Fruit fly (Drosophila melanogaster) whole organism, embryonic: ENCODE measurements around the gene Cpr64Ab.

Experiments used
- ATbp ChIP-seq: fragments of 200-800 bp; sonication (Bioruptor generic); optimal IDR thresholded peaks from 2 replicates; lab custom pipeline; 2017; ENCODE audit warnings: missing biosample characterization, mild to moderate bottlenecking, missing genetic modification characterization, missing genetic modification reagents
- Ada2b ChIP-seq: fragments of 200-800 bp; sonication (Bioruptor generic); IDR thresholded peaks from 2 replicates; pipeline ENCODE4 v1.3.6; 2022; ENCODE audit warnings: missing biosample characterization, missing genetic modification characterization
- Atf-2 ChIP-seq: fragments of 200-800 bp; sonication (Bioruptor generic); optimal IDR thresholded peaks from 2 replicates; lab custom pipeline; 2016; ENCODE audit warnings: missing biosample characterization, missing genetic modification characterization
- Atf6 ChIP-seq: fragments of 200-800 bp; sonication (Bioruptor generic); IDR thresholded peaks from 2 replicates; pipeline ENCODE4 v1.3.6; 2022; ENCODE audit warnings: missing biosample characterization, missing genetic modification characterization
- Bteb2 ChIP-seq: fragments of 200-800 bp; sonication (Bioruptor generic); optimal IDR thresholded peaks from 2 replicates; lab custom pipeline; 2016; ENCODE audit warnings: missing biosample characterization, missing genetic modification characterization
- CG12391 ChIP-seq: fragments of 200-800 bp; sonication (Bioruptor generic); optimal IDR thresholded peaks from 3 replicates; lab custom pipeline; 2018; ENCODE audit warnings: missing biosample characterization, mild to moderate bottlenecking, missing genetic modification characterization, moderate library complexity
- CG12659 ChIP-seq: fragments of 200-800 bp; sonication (Bioruptor generic); optimal IDR thresholded peaks from 3 replicates; lab custom pipeline; 2017; ENCODE audit warnings: mild to moderate bottlenecking, missing biosample characterization, missing genetic modification reagents, missing genetic modification characterization
- CG12942 ChIP-seq: fragments of 200-800 bp; sonication (Bioruptor generic); optimal IDR thresholded peaks from 3 replicates; lab custom pipeline; 2016; ENCODE audit warnings: missing biosample characterization, missing genetic modification characterization
- CG13287 ChIP-seq: fragments of 200-800 bp; sonication (Bioruptor generic); IDR thresholded peaks from 2 replicates; pipeline ENCODE4 v1.3.6; 2022; ENCODE audit warnings: missing biosample characterization, missing genetic modification characterization; ENCODE audit not compliant: partially characterized antibody
- CG1602 ChIP-seq: fragments of 200-800 bp; sonication (Bioruptor generic); optimal IDR thresholded peaks from 3 replicates; lab custom pipeline; 2016; ENCODE audit warnings: missing biosample characterization, missing genetic modification characterization
- CG17829 ChIP-seq: fragments of 200-800 bp; optimal IDR thresholded peaks from 2 replicates; lab custom pipeline; 2019; ENCODE audit warnings: missing biosample characterization, mild to moderate bottlenecking, missing genetic modification characterization, moderate library complexity
- CG3407 ChIP-seq: fragments of 200-800 bp; sonication (Bioruptor generic); optimal IDR thresholded peaks from 2 replicates; lab custom pipeline; 2018; ENCODE audit warnings: missing biosample characterization, mild to moderate bottlenecking, missing genetic modification characterization
- CG34422 ChIP-seq: fragments of 200-800 bp; sonication (Bioruptor generic); IDR thresholded peaks from 3 replicates; pipeline ENCODE4 v1.3.6; 2022; ENCODE audit warnings: missing biosample characterization, missing genetic modification characterization
- CG4404 ChIP-seq: fragments of 200-800 bp; sonication (Bioruptor generic); IDR thresholded peaks from 2 replicates; pipeline ENCODE4 v1.3.6; 2022; ENCODE audit warnings: missing biosample characterization, missing genetic modification characterization
- CG5180 ChIP-seq: fragments of 200-800 bp; sonication (Bioruptor generic); optimal IDR thresholded peaks from 3 replicates; lab custom pipeline; 2017; ENCODE audit warnings: missing biosample characterization, missing genetic modification characterization, mild to moderate bottlenecking, moderate library complexity, missing genetic modification reagents
- CG6272 ChIP-seq: fragments of 200-800 bp; sonication (Bioruptor generic); IDR thresholded peaks from 2 replicates; pipeline ENCODE4 v1.3.6; 2022; ENCODE audit warnings: missing biosample characterization, missing genetic modification characterization
- CG6854 ChIP-seq: fragments of 200-800 bp; sonication (Bioruptor generic); optimal IDR thresholded peaks from 3 replicates; lab custom pipeline; 2017; ENCODE audit warnings: missing biosample characterization, mild to moderate bottlenecking, missing genetic modification characterization
- CG7839 ChIP-seq: fragments of 200-800 bp; sonication (Bioruptor generic); optimal IDR thresholded peaks from 3 replicates; lab custom pipeline; 2018; ENCODE audit warnings: missing biosample characterization, mild to moderate bottlenecking, missing genetic modification characterization, moderate library complexity
- CG8359 ChIP-seq: fragments of 200-800 bp; sonication (Bioruptor generic); optimal IDR thresholded peaks from 2 replicates; lab custom pipeline; 2017; ENCODE audit warnings: missing biosample characterization, mild to moderate bottlenecking, missing genetic modification characterization, borderline replicate concordance
- CkIIα-i1 ChIP-seq: fragments of 200-800 bp; sonication (Bioruptor generic); IDR thresholded peaks from 2 replicates; pipeline ENCODE4 v1.3.6; 2022; ENCODE audit warnings: missing biosample characterization, missing genetic modification characterization
- Dll ChIP-seq: fragments of 200-800 bp; sonication (Bioruptor generic); IDR thresholded peaks from 4 replicates; pipeline ENCODE4 v1.3.6; 2022; ENCODE audit warnings: missing biosample characterization, missing genetic modification characterization; ENCODE audit not compliant: partially characterized antibody
- Fer3 ChIP-seq: fragments of 200-800 bp; sonication (Bioruptor generic); optimal IDR thresholded peaks from 2 replicates; lab custom pipeline; 2018; ENCODE audit warnings: missing biosample characterization, mild to moderate bottlenecking, missing genetic modification characterization, moderate library complexity
- HHEX ChIP-seq: fragments of 200-800 bp; sonication (Bioruptor generic); optimal IDR thresholded peaks from 3 replicates; lab custom pipeline; 2017; ENCODE audit warnings: missing biosample characterization, mild to moderate bottlenecking, missing genetic modification characterization, missing genetic modification reagents
- Hr78 ChIP-seq, 2 experiments: fragments of 200-800 bp in 1 of 2; fragments of >200 bp in 1 of 2; sonication (Bioruptor generic) in 1 of 2; optimal IDR thresholded peaks; 2 replicates each; lab custom pipeline; 2017 to 2019; ENCODE audit warnings: missing biosample characterization in 2 of 2, missing genetic modification characterization in 2 of 2, mild to moderate bottlenecking in 1 of 2, moderate library complexity in 1 of 2
- NC2α ChIP-seq: fragments of 200-800 bp; sonication (Bioruptor generic); optimal IDR thresholded peaks from 2 replicates; lab custom pipeline; 2016; ENCODE audit warnings: missing biosample characterization, missing genetic modification characterization
- NC2β ChIP-seq: fragments of 200-800 bp; sonication (Bioruptor generic); optimal IDR thresholded peaks from 2 replicates; lab custom pipeline; 2016; ENCODE audit warnings: missing biosample characterization, missing genetic modification characterization
- Nf-YB ChIP-seq: fragments of 200-800 bp; sonication (Bioruptor generic); optimal IDR thresholded peaks from 3 replicates; lab custom pipeline; 2019; ENCODE audit warnings: missing biosample characterization, mild to moderate bottlenecking, missing genetic modification characterization, moderate library complexity
- Ravus ChIP-seq: fragments of 200-800 bp; sonication (Bioruptor generic); IDR thresholded peaks from 2 replicates; pipeline ENCODE4 v1.3.6; 2022; ENCODE audit warnings: missing biosample characterization, missing genetic modification characterization
- Rfx ChIP-seq: fragments of 200-800 bp; sonication (Bioruptor generic); IDR thresholded peaks from 2 replicates; pipeline ENCODE4 v1.3.6; 2022; ENCODE audit warnings: missing biosample characterization, missing genetic modification characterization
- Side ChIP-seq: fragments of 200-800 bp; sonication (Bioruptor generic); optimal IDR thresholded peaks from 2 replicates; lab custom pipeline; 2016; ENCODE audit warnings: missing biosample characterization, missing genetic modification characterization
- TFAM ChIP-seq: fragments of 200-800 bp; sonication (Bioruptor generic); optimal IDR thresholded peaks from 2 replicates; lab custom pipeline; 2017; ENCODE audit warnings: missing biosample characterization, missing genetic modification characterization, inconsistent platforms
- Trl ChIP-seq, 3 experiments: fragments of >200 bp in 2 of 3; fragments of 200-800 bp in 1 of 3; sonication (Bioruptor generic) in 1 of 3; optimal IDR thresholded peaks; 2 replicates in 1 of 3; 3 replicates in 2 of 3; lab custom pipeline; 2016 to 2017; ENCODE audit warnings: missing biosample characterization in 1 of 3, missing genetic modification characterization in 1 of 3
- Xrp1 ChIP-seq: fragments of 200-800 bp; sonication (Bioruptor generic); IDR thresholded peaks from 2 replicates; pipeline ENCODE4 v1.3.6; 2022; ENCODE audit warnings: missing biosample characterization, missing genetic modification characterization
- YL-1 ChIP-seq: fragments of 200-800 bp; sonication (Bioruptor generic); optimal IDR thresholded peaks from 3 replicates; lab custom pipeline; 2017; ENCODE audit warnings: missing biosample characterization, mild to moderate bottlenecking, missing genetic modification characterization
- abd-A ChIP-seq: fragments of 200-800 bp; sonication (Bioruptor generic); optimal IDR thresholded peaks from 3 replicates; lab custom pipeline; 2019; ENCODE audit warnings: missing biosample characterization, mild to moderate bottlenecking, missing genetic modification characterization, moderate library complexity
- az2 ChIP-seq: fragments of 200-800 bp; sonication (Bioruptor generic); optimal IDR thresholded peaks from 3 replicates; lab custom pipeline; 2016; ENCODE audit warnings: missing biosample characterization, missing genetic modification characterization
- da ChIP-seq: fragments of 200-800 bp; sonication (Bioruptor generic); optimal IDR thresholded peaks from 2 replicates; lab custom pipeline; 2016; ENCODE audit warnings: missing biosample characterization, missing genetic modification characterization
- disco-r ChIP-seq: fragments of 200-800 bp; sonication (Bioruptor generic); optimal IDR thresholded peaks from 2 replicates; lab custom pipeline; 2016; ENCODE audit warnings: missing biosample characterization, missing genetic modification characterization
- gce ChIP-seq: fragments of 200-800 bp; sonication (Bioruptor generic); IDR thresholded peaks from 3 replicates; pipeline ENCODE4 v1.3.6; 2022; ENCODE audit warnings: missing biosample characterization, missing genetic modification characterization
- ind ChIP-seq: fragments of 200-800 bp; sonication (Bioruptor generic); optimal IDR thresholded peaks from 3 replicates; lab custom pipeline; 2016; ENCODE audit warnings: missing biosample characterization, missing genetic modification characterization
- pb ChIP-seq: fragments of 200-800 bp; sonication (Bioruptor generic); optimal IDR thresholded peaks from 3 replicates; lab custom pipeline; 2016; ENCODE audit warnings: missing biosample characterization, missing genetic modification characterization
- scrt ChIP-seq: fragments of 200-800 bp; sonication (Bioruptor generic); optimal IDR thresholded peaks from 2 replicates; lab custom pipeline; 2018; ENCODE audit warnings: missing biosample characterization, mild to moderate bottlenecking, missing genetic modification characterization, moderate library complexity
- sd ChIP-seq: fragments of 200-800 bp; sonication (Bioruptor generic); optimal IDR thresholded peaks from 3 replicates; lab custom pipeline; 2018; ENCODE audit warnings: missing biosample characterization, mild to moderate bottlenecking, missing genetic modification characterization, moderate library complexity
- seq ChIP-seq: fragments of 200-800 bp; sonication (Bioruptor generic); IDR thresholded peaks from 2 replicates; pipeline ENCODE4 v1.3.6; 2022; ENCODE audit warnings: missing biosample characterization, missing genetic modification characterization
- tin ChIP-seq: fragments of 200-800 bp; sonication (Bioruptor generic); optimal IDR thresholded peaks from 3 replicates; lab custom pipeline; 2016; ENCODE audit warnings: missing biosample characterization, missing genetic modification characterization
- twi ChIP-seq: fragments of 200-800 bp; optimal IDR thresholded peaks from 2 replicates; lab custom pipeline; 2019; ENCODE audit warnings: missing biosample characterization, mild to moderate bottlenecking, missing genetic modification characterization, moderate library complexity
- unpg ChIP-seq: fragments of 200-800 bp; sonication (Bioruptor generic); optimal IDR thresholded peaks from 3 replicates; lab custom pipeline; 2018; ENCODE audit warnings: missing biosample characterization, mild to moderate bottlenecking, missing genetic modification characterization, moderate library complexity
- zen ChIP-seq: fragments of 200-800 bp; sonication (Bioruptor generic); optimal IDR thresholded peaks from 3 replicates; lab custom pipeline; 2018; ENCODE audit warnings: missing biosample characterization, mild to moderate bottlenecking, missing genetic modification characterization, moderate library complexity
- zf30C ChIP-seq: fragments of 200-800 bp; sonication (Bioruptor generic); optimal IDR thresholded peaks from 3 replicates; lab custom pipeline; 2018; ENCODE audit warnings: missing biosample characterization, mild to moderate bottlenecking, missing genetic modification characterization

Gene Cpr64Ab

DNA sequence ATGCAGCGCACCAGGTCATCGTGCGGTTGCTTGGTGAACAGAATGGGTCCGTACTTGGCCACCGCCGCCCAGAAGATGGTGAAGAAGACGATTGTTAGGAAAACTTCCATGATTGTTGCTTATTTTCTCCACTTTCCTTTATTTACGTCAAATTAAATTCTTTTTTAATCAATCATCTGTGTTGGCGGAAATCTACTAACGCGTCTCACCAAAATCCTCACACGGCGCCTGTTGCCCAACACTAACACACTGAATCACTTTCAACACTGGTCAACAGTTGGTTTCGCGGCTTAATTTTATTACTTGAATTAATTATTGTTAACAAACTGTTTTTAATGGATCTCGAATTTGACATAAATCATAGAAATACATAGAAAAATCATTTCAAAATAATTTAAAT lies 24.7 kb downstream of the Cpr64Ab start, which contains the start of gene VhaM9.7-c (continued):
- peak; percentile 22 for TF ChIP-seq Fer3 (tag; lab: Kevin White, UChicago)
- no peak for TF ChIP-seq CG1602 (GFP tag; lab: Kevin White, UChicago)
- TF ChIP-seq seq (GFP tag; lab: Robert Waterston, UW): no peak
- TF ChIP-seq Nf-YB (GFP tag; lab: Kevin White, UChicago): no peak
- TF ChIP-seq CG12942 (GFP tag; lab: Kevin White, UChicago): peak; percentile 2
- TF ChIP-seq ATbp (GFP tag; lab: Kevin White, UChicago): no peak
- TF ChIP-seq az2 (GFP tag; lab: Kevin White, UChicago): no peak
- TF ChIP-seq CG13287 (GFP tag; lab: Robert Waterston, UW): peak; percentile 55
- TF ChIP-seq Trl (optimal IDR thresholded peaks at IDR 0.05; lab: Kevin White, UChicago): no peak
- TF ChIP-seq Trl (GFP tag; optimal IDR thresholded peaks at IDR 0.05; lab: Kevin White, UChicago): peak; percentile 22
- no peak for TF ChIP-seq da (GFP tag; lab: Kevin White, UChicago)
- TF ChIP-seq Rfx (GFP tag; lab: Robert Waterston, UW): peak; percentile 72
- no peak for TF ChIP-seq TFAM (GFP tag; lab: Kevin White, UChicago)
- peak; percentile 38 for TF ChIP-seq Bteb2
- TF ChIP-seq Xrp1 (GFP tag; lab: Robert Waterston, UW): peak; percentile 36; the same call in 1 of the 2 replicates
- no peak for TF ChIP-seq CkIIα-i1 (GFP tag; lab: Robert Waterston, UW)
- TF ChIP-seq CG4404 (GFP tag; lab: Robert Waterston, UW): no peak
- 0 out of 4 replicates have a peak, but pooled peaks have one; percentile 16 for TF ChIP-seq Dll (GFP tag; lab: Robert Waterston, UW)
- peak; percentile 53; the same call in 1 of the 3 replicates for TF ChIP-seq CG34422 (GFP tag; lab: Robert Waterston, UW)
- TF ChIP-seq CG8359 (GFP tag; lab: Kevin White, UChicago): no peak
- no peak for TF ChIP-seq gce (GFP tag; lab: Robert Waterston, UW)

DNA sequence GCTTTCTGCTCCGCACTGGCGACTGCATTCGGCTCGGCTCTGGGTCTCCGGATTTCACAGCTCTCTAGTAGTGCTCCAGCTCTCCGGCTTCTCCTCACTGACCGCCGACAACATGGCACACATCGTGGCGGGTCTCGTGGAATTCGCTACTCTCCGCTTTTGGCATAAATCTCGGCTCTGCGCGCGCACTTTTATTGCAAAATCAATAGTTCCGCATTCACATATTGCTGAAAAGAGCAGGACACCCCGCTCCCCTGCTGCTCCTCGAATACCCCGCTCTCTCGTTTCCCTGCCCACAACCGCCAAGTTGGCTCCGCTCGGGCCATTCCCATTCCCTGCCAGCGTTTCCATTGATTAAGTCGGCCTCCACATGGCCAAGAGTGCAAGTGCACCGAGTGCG lies 26.1 kb downstream of the Cpr64Ab start:
- TF ChIP-seq Atf-2 (no peak), pb (no peak), Ada2b (GFP tag; lab: Robert Waterston, UW) (no peak), zf30C (GFP tag; lab: Kevin White, UChicago) (no peak), unpg (GFP tag; lab: Kevin White, UChicago) (no peak), ind (GFP tag; lab: Kevin White, UChicago) (no peak), Side (no peak), Hr78 (GFP tag; optimal IDR thresholded peaks at IDR 0.05; lab: Kevin White, UChicago) (no peak), twi (no peak), CG17829 (tag; lab: Kevin White, UChicago) (no peak), CG6854 (no peak), Atf6 (GFP tag; lab: Robert Waterston, UW) (no peak), YL-1 (no peak), CG3407 (no peak), CG5180 (GFP tag; lab: Kevin White, UChicago) (no peak), seq (GFP tag; lab: Robert Waterston, UW) (0 out of 2 replicates have a peak, but pooled peaks have one; percentile 29), scrt (GFP tag; lab: Kevin White, UChicago) (peak; percentile 0), CG7839 (tag; lab: Kevin White, UChicago) (no peak), CG12391 (tag; lab: Kevin White, UChicago) (no peak), tin (no peak), CG12659 (GFP tag; lab: Kevin White, UChicago) (no peak), HHEX (GFP tag; lab: Kevin White, UChicago) (no peak), NC2β (no peak), zen (tag; lab: Kevin White, UChicago) (no peak), sd (tag; lab: Kevin White, UChicago) (peak; percentile 69), NC2α (GFP tag; lab: Kevin White, UChicago) (no peak), abd-A (tag; lab: Kevin White, UChicago) (peak; percentile 77), CG6272 (GFP tag; lab: Robert Waterston, UW) (no peak), Ravus (GFP tag; lab: Robert Waterston, UW) (no peak), Fer3 (tag; lab: Kevin White, UChicago) (no peak), disco-r (GFP tag; lab: Kevin White, UChicago) (no peak)
